Worm (Caenorhabditis elegans): Measurements from ENCODE around the gene clec-264.
A peak's percentile ranks its signal among the peaks of the same experiment; 100 is the strongest.

- TF ChIP-seq jun-1 (tag; optimal IDR thresholded peaks at IDR 0.05) = no peak
- TF ChIP-seq pqm-1 (tag; optimal IDR thresholded peaks at IDR 0.05) = no peak
- no peak for TF ChIP-seq ama-1 (optimal IDR thresholded peaks at IDR 0.05)
- peak; percentile 55 for TF ChIP-seq nhr-25 (tag; optimal IDR thresholded peaks at IDR 0.05)
- TF ChIP-seq lin-15B (tag; optimal IDR thresholded peaks at IDR 0.05) = no peak
- TF ChIP-seq hmg-11 (tag; optimal IDR thresholded peaks at IDR 0.05) = no peak
These were observed 10.6 kb upstream of the clec-264 start, which contains the start of gene try-4 for ce11 chrV:20861080-20861479.

All from whole organism, L3 larva.